Worm (Caenorhabditis elegans): Measurements from ENCODE around the gene F38H4.6.
A peak's percentile ranks its signal among the peaks of the same experiment; 100 is the strongest.

F38H4.6 gene

ce11 chrIV:11857159-11857565, 9.5 kb upstream of the F38H4.6 start (continued):
- peak in 1 of 2 experiments; percentile 35 for TF ChIP-seq egl-27 (tag; optimal IDR thresholded peaks at IDR 0.05)
- TF ChIP-seq sup-37 (GFP tag; optimal IDR thresholded peaks at IDR 0.05): no peak
- TF ChIP-seq hpl-2 (GFP tag; optimal IDR thresholded peaks at IDR 0.05): no peak
- TF ChIP-seq C16A3.4 (tag; optimal IDR thresholded peaks at IDR 0.05): peak; percentile 56

DNA sequence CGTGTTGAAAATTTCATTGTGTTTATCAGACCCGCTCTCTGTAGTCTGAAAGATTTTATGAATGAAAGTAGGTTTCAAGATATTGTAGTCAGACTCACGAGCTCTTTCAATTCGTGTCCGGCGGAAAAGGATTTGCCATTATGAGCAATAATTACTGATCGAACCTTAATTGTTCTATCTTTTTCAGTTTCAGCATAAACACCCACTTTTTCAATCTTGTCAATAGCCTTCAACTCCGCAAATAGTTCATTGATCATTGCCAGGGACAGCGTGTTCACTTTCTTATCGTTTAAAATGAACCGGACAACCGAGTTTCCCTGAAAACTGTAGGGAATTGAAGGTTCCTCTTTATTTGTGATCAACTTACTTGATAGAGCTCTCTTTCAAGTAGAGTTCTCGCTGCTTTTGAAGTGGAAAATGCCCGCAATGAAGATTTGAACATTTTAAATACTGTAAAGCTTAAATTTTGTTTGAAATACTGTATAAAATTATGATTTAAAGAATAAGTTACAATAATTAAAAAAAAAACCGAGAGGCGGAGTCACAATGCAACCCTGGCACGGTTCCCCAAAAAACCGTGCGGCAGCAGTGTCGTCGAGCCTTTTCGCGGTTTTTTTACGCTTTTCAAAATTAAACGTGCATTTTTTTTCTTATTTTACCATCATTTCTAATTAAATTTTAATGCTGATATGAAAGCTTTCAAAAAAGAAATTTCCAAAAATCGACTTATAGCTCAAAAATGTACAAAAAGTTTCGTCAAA, 8.4 kb upstream of the F38H4.6 start, which contains the start of gene ech-2:
TSS of gene ech-2 (minus strand) at position 452 of the 761 bp plus-strand sequence.
- TF ChIP-seq lin-14 (GFP tag; optimal IDR thresholded peaks at IDR 0.05) (peak; percentile 1), fkh-4 (tag; optimal IDR thresholded peaks at IDR 0.05; ENCODE audit: borderline replicate concordance) (no peak), nhr-19 (GFP tag; conservative IDR thresholded peaks at IDR 0.05) (no peak), snu-23 (GFP tag; optimal IDR thresholded peaks at IDR 0.05) (peak; percentile 12), ets-5 (GFP tag; IDR thresholded peaks at IDR 0.05) (no peak), ceh-82 (tag; optimal IDR thresholded peaks at IDR 0.05) (peak in 1 of 3 experiments; percentile 20), nhr-84 (tag; optimal IDR thresholded peaks at IDR 0.05) (no peak), fos-1 (tag; optimal IDR thresholded peaks at IDR 0.05) (no peak), egl-27 (tag; optimal IDR thresholded peaks at IDR 0.05) (no peak), nhr-76 (tag; optimal IDR thresholded peaks at IDR 0.05) (no peak), rnt-1 (tag; optimal IDR thresholded peaks at IDR 0.05) (no peak), lir-3 (tag; optimal IDR thresholded peaks at IDR 0.05; ENCODE audit: poor library complexity) (no peak), isw-1 (GFP tag; IDR thresholded peaks at IDR 0.05) (no peak), lin-15B (tag; optimal IDR thresholded peaks at IDR 0.05) (no peak), ceh-88 (GFP tag; IDR thresholded peaks at IDR 0.05) (no peak), zip-4 (GFP tag; optimal IDR thresholded peaks at IDR 0.05) (no peak), unc-98 (GFP tag; IDR thresholded peaks at IDR 0.05) (no peak), jun-1 (tag; optimal IDR thresholded peaks at IDR 0.05) (no peak), blmp-1 (tag; optimal IDR thresholded peaks at IDR 0.05) (peak; percentile 41), C16A3.4 (tag; optimal IDR thresholded peaks at IDR 0.05) (peak; percentile 28), egl-13 (tag; optimal IDR thresholded peaks at IDR 0.05) (no peak), unc-130 (tag; optimal IDR thresholded peaks at IDR 0.05) (no peak), pqm-1 (tag; optimal IDR thresholded peaks at IDR 0.05) (no peak), nhr-20 (tag; optimal IDR thresholded peaks at IDR 0.05) (no peak), nhr-85 (tag) (no peak), alr-1 (tag; optimal IDR thresholded peaks at IDR 0.05; ENCODE audit: borderline replicate concordance) (no peak), elt-3 (tag; optimal IDR thresholded peaks at IDR 0.05) (peak in 1 of 6 experiments; percentile 20), irx-1 (tag; optimal IDR thresholded peaks at IDR 0.05) (no peak), aly-2 (tag; optimal IDR thresholded peaks at IDR 0.05) (no peak), hlh-17 (GFP tag; optimal IDR thresholded peaks at IDR 0.05; ENCODE audit: borderline replicate concordance) (no peak), pax-3 (tag; optimal IDR thresholded peaks at IDR 0.05) (no peak), nhr-237 (tag; optimal IDR thresholded peaks at IDR 0.05) (no peak), nhr-90 (tag; optimal IDR thresholded peaks at IDR 0.05; ENCODE audit: poor library complexity) (peak; percentile 10), efl-1 (optimal IDR thresholded peaks at IDR 0.05) (peak; percentile 34), efl-1 (GFP tag; optimal IDR thresholded peaks at IDR 0.05 in 1 of 2) (peak; percentile 33 to 93), aha-1 (tag; optimal IDR thresholded peaks at IDR 0.05) (no peak), nhr-47 (tag; optimal IDR thresholded peaks at IDR 0.05) (peak; percentile 31), dpl-1 (GFP tag; optimal IDR thresholded peaks at IDR 0.05) (peak; percentile 27 to 46 (median 33)), pag-3 (tag; optimal IDR thresholded peaks at IDR 0.05; ENCODE audit: borderline replicate concordance, insufficient read depth) (no peak), snpc-4 (tag; optimal IDR thresholded peaks at IDR 0.05) (no peak), lin-13 (GFP tag; optimal IDR thresholded peaks at IDR 0.05) (no peak), vab-15 (tag; optimal IDR thresholded peaks at IDR 0.05) (no peak), tlp-1 (tag; optimal IDR thresholded peaks at IDR 0.05) (no peak), xbp-1 (tag; optimal IDR thresholded peaks at IDR 0.05) (no peak), sptf-1 (tag; optimal IDR thresholded peaks at IDR 0.05) (no peak), elt-2 (tag; optimal IDR thresholded peaks at IDR 0.05) (no peak), sox-4 (tag; optimal IDR thresholded peaks at IDR 0.05) (no peak)
